Fruit fly (Drosophila melanogaster) whole organism, prepupa: Measurements from ENCODE around the gene CG34417.
A peak's percentile ranks its signal among the peaks of the same experiment; 100 is the strongest.

Source experiments
- CG10631 ChIP-seq: fragments of 200-800 bp; sonication (Bioruptor generic); optimal IDR thresholded peaks from 2 replicates; lab custom pipeline; 2016; ENCODE audit warnings: missing biosample characterization, missing genetic modification characterization
- CG10669 ChIP-seq: fragments of 200-800 bp; sonication (Bioruptor generic); optimal IDR thresholded peaks from 3 replicates; lab custom pipeline; 2018; ENCODE audit warnings: missing biosample characterization, mild to moderate bottlenecking, missing genetic modification characterization, moderate library complexity
- CG11294 ChIP-seq: fragments of 200-800 bp; sonication (Bioruptor generic); IDR thresholded peaks from 2 replicates; pipeline ENCODE4 v1.3.6; 2022; ENCODE audit warnings: missing biosample characterization, missing genetic modification characterization
- CG11762 ChIP-seq: fragments of 200-800 bp; sonication (Bioruptor generic); optimal IDR thresholded peaks from 3 replicates; lab custom pipeline; 2016; ENCODE audit warnings: missing biosample characterization, missing genetic modification characterization; ENCODE audit not compliant: insufficient read depth
- CG15336 ChIP-seq: fragments of 200-800 bp; sonication (Bioruptor generic); IDR thresholded peaks from 2 replicates; pipeline ENCODE4 v1.3.6; 2022; ENCODE audit warnings: missing biosample characterization, missing genetic modification characterization
- CG16779 ChIP-seq: fragments of 200-800 bp; sonication (Bioruptor generic); optimal IDR thresholded peaks from 3 replicates; lab custom pipeline; 2017; ENCODE audit warnings: missing biosample characterization, mild to moderate bottlenecking, missing genetic modification characterization
- CG3032 ChIP-seq: fragments of 200-800 bp; optimal IDR thresholded peaks from 2 replicates; lab custom pipeline; 2019; ENCODE audit warnings: missing biosample characterization, mild to moderate bottlenecking, missing genetic modification characterization, moderate library complexity
- CG31627 ChIP-seq: fragments of 200-800 bp; sonication (Bioruptor generic); optimal IDR thresholded peaks from 3 replicates; lab custom pipeline; 2016; ENCODE audit warnings: missing biosample characterization, missing genetic modification characterization
- CG32006 ChIP-seq: fragments of 200-800 bp; sonication (Bioruptor generic); optimal IDR thresholded peaks from 3 replicates; lab custom pipeline; 2017; ENCODE audit warnings: missing biosample characterization, mild to moderate bottlenecking, missing genetic modification characterization
- CG34406 ChIP-seq: fragments of 200-800 bp; sonication (Bioruptor generic); optimal IDR thresholded peaks from 3 replicates; lab custom pipeline; 2016; ENCODE audit warnings: missing biosample characterization, missing genetic modification characterization
- CG4318 ChIP-seq: fragments of 200-800 bp; sonication (Bioruptor generic); optimal IDR thresholded peaks from 3 replicates; lab custom pipeline; 2017; ENCODE audit warnings: missing biosample characterization, mild to moderate bottlenecking, missing genetic modification characterization
- CG6163 ChIP-seq: fragments of 200-800 bp; sonication (Bioruptor generic); IDR thresholded peaks from 3 replicates; pipeline ENCODE4 v1.3.6; 2022; ENCODE audit warnings: missing biosample characterization, missing genetic modification characterization
- CG6792 ChIP-seq: fragments of 200-800 bp; sonication (Bioruptor generic); optimal IDR thresholded peaks from 3 replicates; lab custom pipeline; 2016; ENCODE audit warnings: missing biosample characterization, missing genetic modification characterization
- CG6854 ChIP-seq: fragments of 200-800 bp; sonication (Bioruptor generic); optimal IDR thresholded peaks from 2 replicates; lab custom pipeline; 2017; ENCODE audit warnings: missing biosample characterization, mild to moderate bottlenecking, missing genetic modification characterization
- CG7368 ChIP-seq: fragments of 200-800 bp; sonication (Bioruptor generic); optimal IDR thresholded peaks from 3 replicates; lab custom pipeline; 2016; ENCODE audit warnings: missing biosample characterization, missing genetic modification characterization
- CG8119 ChIP-seq: fragments of 200-800 bp; sonication (Bioruptor generic); IDR thresholded peaks from 3 replicates; pipeline ENCODE4 v1.3.6; 2022; ENCODE audit warnings: missing biosample characterization, missing genetic modification characterization
- CG8319 ChIP-seq: fragments of 200-800 bp; sonication (Bioruptor generic); optimal IDR thresholded peaks from 3 replicates; lab custom pipeline; 2016; ENCODE audit warnings: missing biosample characterization, missing genetic modification characterization
- CG8632 ChIP-seq: fragments of 200-800 bp; sonication (Bioruptor generic); optimal IDR thresholded peaks from 3 replicates; lab custom pipeline; 2016; ENCODE audit warnings: missing biosample characterization, missing genetic modification characterization
- Eip75B ChIP-seq: fragments of 200-800 bp; sonication (Bioruptor generic); optimal IDR thresholded peaks from 3 replicates; lab custom pipeline; 2016; ENCODE audit warnings: missing biosample characterization, missing genetic modification characterization
- Eip78C ChIP-seq: fragments of 200-800 bp; sonication (Bioruptor generic); peaks from one replicate; lab custom pipeline; 2016; ENCODE audit warnings: missing biosample characterization, missing genetic modification characterization
- Ets96B ChIP-seq: fragments of 200-800 bp; optimal IDR thresholded peaks from 2 replicates; lab custom pipeline; 2019; ENCODE audit warnings: missing biosample characterization, mild to moderate bottlenecking, missing genetic modification characterization, moderate library complexity
- Gug ChIP-seq: fragments of 200-800 bp; sonication (Bioruptor generic); IDR thresholded peaks from 2 replicates; pipeline ENCODE4 v1.3.6; 2022; ENCODE audit warnings: missing biosample characterization, missing genetic modification characterization
- Hr38 ChIP-seq: sonication (Bioruptor generic); optimal IDR thresholded peaks from 2 replicates; lab custom pipeline; 2016; ENCODE audit warnings: missing biosample characterization, missing genetic modification characterization
- Hr39 ChIP-seq: fragments of 200-800 bp; sonication (Bioruptor generic); optimal IDR thresholded peaks from 2 replicates; lab custom pipeline; 2016; ENCODE audit warnings: missing biosample characterization, missing genetic modification characterization
- Hr4 ChIP-seq: fragments of 200-800 bp; sonication (Bioruptor generic); optimal IDR thresholded peaks from 3 replicates; lab custom pipeline; 2016; ENCODE audit warnings: missing biosample characterization, missing genetic modification characterization
- Met ChIP-seq: fragments of 200-800 bp; sonication (Bioruptor generic); optimal IDR thresholded peaks from 3 replicates; lab custom pipeline; 2016; ENCODE audit warnings: missing biosample characterization, missing genetic modification characterization
- OdsH ChIP-seq: fragments of 200-800 bp; sonication (Bioruptor generic); optimal IDR thresholded peaks from 3 replicates; lab custom pipeline; 2016; ENCODE audit warnings: missing biosample characterization, missing genetic modification characterization
- Smox ChIP-seq: fragments of 200-800 bp; sonication (Bioruptor generic); optimal IDR thresholded peaks from 3 replicates; lab custom pipeline; 2016; ENCODE audit warnings: missing biosample characterization, missing genetic modification characterization
- Sox15 ChIP-seq: fragments of 200-800 bp; sonication (Bioruptor generic); optimal IDR thresholded peaks from 3 replicates; lab custom pipeline; 2016; ENCODE audit warnings: missing biosample characterization, missing genetic modification characterization
- achi ChIP-seq: fragments of 200-800 bp; sonication (Bioruptor generic); optimal IDR thresholded peaks from 3 replicates; lab custom pipeline; 2016; ENCODE audit warnings: missing biosample characterization, missing genetic modification characterization
- acj6 ChIP-seq: fragments of 200-800 bp; sonication (Bioruptor generic); optimal IDR thresholded peaks from 3 replicates; lab custom pipeline; 2016; ENCODE audit warnings: missing biosample characterization, missing genetic modification characterization
- cyc ChIP-seq: fragments of 200-800 bp; sonication (Bioruptor generic); optimal IDR thresholded peaks from 3 replicates; lab custom pipeline; 2016; ENCODE audit warnings: missing biosample characterization, missing genetic modification characterization
- dac ChIP-seq: fragments of 200-800 bp; sonication (Bioruptor generic); optimal IDR thresholded peaks from 2 replicates; lab custom pipeline; 2017; ENCODE audit warnings: missing biosample characterization, mild to moderate bottlenecking, missing genetic modification characterization
- dsx ChIP-seq: fragments of 200-800 bp; optimal IDR thresholded peaks from 3 replicates; lab custom pipeline; 2019; ENCODE audit warnings: missing biosample characterization, mild to moderate bottlenecking, missing genetic modification characterization, moderate library complexity; ENCODE audit not compliant: poor library complexity, severe bottlenecking
- esn ChIP-seq: fragments of 200-800 bp; sonication (Bioruptor generic); optimal IDR thresholded peaks from 2 replicates; lab custom pipeline; 2016; ENCODE audit warnings: missing biosample characterization, mild to moderate bottlenecking, missing genetic modification characterization, moderate library complexity
- fd59A ChIP-seq: fragments of 200-800 bp; sonication (Bioruptor generic); optimal IDR thresholded peaks from 2 replicates; lab custom pipeline; 2017; ENCODE audit warnings: missing biosample characterization, mild to moderate bottlenecking, missing genetic modification characterization, missing genetic modification reagents
- fkh ChIP-seq: fragments of 200-800 bp; sonication (Bioruptor generic); optimal IDR thresholded peaks from 3 replicates; lab custom pipeline; 2017; ENCODE audit warnings: missing biosample characterization, mild to moderate bottlenecking, missing genetic modification characterization, moderate library complexity
- lz ChIP-seq: fragments of 200-800 bp; sonication (Bioruptor generic); optimal IDR thresholded peaks from 3 replicates; lab custom pipeline; 2016; ENCODE audit warnings: missing biosample characterization, missing genetic modification characterization
- net ChIP-seq: fragments of 200-800 bp; sonication (Bioruptor generic); optimal IDR thresholded peaks from 3 replicates; lab custom pipeline; 2016; ENCODE audit warnings: missing biosample characterization, missing genetic modification characterization
- pdm3 ChIP-seq: fragments of 200-800 bp; sonication (Bioruptor generic); optimal IDR thresholded peaks from 3 replicates; lab custom pipeline; 2016; ENCODE audit warnings: missing biosample characterization, missing genetic modification characterization
- salr ChIP-seq, 2 experiments: fragments of 200-800 bp; sonication (Bioruptor generic); optimal IDR thresholded peaks; 3 replicates each; lab custom pipeline; 2016 to 2018; ENCODE audit warnings: missing biosample characterization in 2 of 2, missing genetic modification characterization in 2 of 2, mild to moderate bottlenecking in 1 of 2
- spab ChIP-seq: fragments of 200-800 bp; sonication (Bioruptor generic); optimal IDR thresholded peaks from 2 replicates; lab custom pipeline; 2017; ENCODE audit warnings: missing biosample characterization, mild to moderate bottlenecking, missing genetic modification characterization, missing genetic modification reagents
- ss ChIP-seq, 2 experiments: fragments of 200-800 bp; sonication (Bioruptor generic); optimal IDR thresholded peaks; 2 replicates in 1 of 2; 3 replicates in 1 of 2; lab custom pipeline; 2017 to 2018; ENCODE audit warnings: mild to moderate bottlenecking in 2 of 2, missing biosample characterization in 2 of 2, missing genetic modification characterization in 2 of 2, moderate library complexity in 1 of 2
- svp ChIP-seq: fragments of 200-800 bp; sonication (Bioruptor generic); peaks from one replicate; lab custom pipeline; 2016; ENCODE audit warnings: missing biosample characterization, missing genetic modification characterization
- topi ChIP-seq: fragments of 200-800 bp; sonication (Bioruptor generic); optimal IDR thresholded peaks from 3 replicates; lab custom pipeline; 2016; ENCODE audit warnings: missing biosample characterization, missing genetic modification characterization
- vri ChIP-seq: fragments of 200-800 bp; sonication (Bioruptor generic); optimal IDR thresholded peaks from 3 replicates; lab custom pipeline; 2016; ENCODE audit warnings: missing biosample characterization, mild to moderate bottlenecking, missing genetic modification characterization

Gene CG34417

dm6 chrX:6524217-6524616, 16.4 kb upstream of the CG34417 start, which contains the start of the genes CG42340 and CG3918 (continued):
- TF ChIP-seq net (GFP tag; lab: Kevin White, UChicago) (no peak), Hr38 (GFP tag; lab: Kevin White, UChicago) (no peak)

dm6 chrX:6527680-6528079, 12.9 kb upstream of the CG34417 start, which contains the start of gene CG3342:
TSS of gene CG3342 (minus strand) at chrX:6527888.
- TF ChIP-seq Hr39 (no peak), ss (GFP tag; optimal IDR thresholded peaks at IDR 0.05; lab: Kevin White, UChicago) (no peak), CG8119 (GFP tag; lab: Robert Waterston, UW) (no peak), Gug (no peak), dac (GFP tag; lab: Kevin White, UChicago) (no peak), CG6792 (GFP tag; lab: Kevin White, UChicago) (no peak), CG11762 (no peak), Ets96B (no peak), svp (GFP tag; lab: Kevin White, UChicago) (peak; percentile 47), net (GFP tag; lab: Kevin White, UChicago) (no peak), vri (GFP tag; lab: Kevin White, UChicago) (no peak), lz (no peak), Met (GFP tag; lab: Kevin White, UChicago) (no peak), CG11294 (GFP tag; lab: Robert Waterston, UW) (no peak), achi (no peak), Eip78C (GFP tag; lab: Kevin White, UChicago) (peak; percentile 34)

dm6 chrX:6528508-6528998, 12.0 kb upstream of the CG34417 start, which contains the start of gene Agxt:
TSS of gene Agxt (plus strand) at chrX:6528948.
- TF ChIP-seq CG34406 = peak; percentile 33
- peak; percentile 42 for TF ChIP-seq CG10631 (GFP tag; lab: Kevin White, UChicago)
- peak; percentile 40; the same call in 1 of the 2 replicates for TF ChIP-seq CG15336
- TF ChIP-seq esn (GFP tag; lab: Kevin White, UChicago) = peak; percentile 37
- peak in 1 of 2 experiments; percentile 13 for TF ChIP-seq salr (GFP tag; optimal IDR thresholded peaks at IDR 0.05; lab: Kevin White, UChicago)
- peak; percentile 31 for TF ChIP-seq spab (GFP tag; lab: Kevin White, UChicago)
- TF ChIP-seq Hr39 = peak; percentile 56
- TF ChIP-seq net (GFP tag; lab: Kevin White, UChicago) = peak; percentile 49
- TF ChIP-seq CG3032 = peak; percentile 46
- no peak for TF ChIP-seq fkh (GFP tag; lab: Kevin White, UChicago)
- peak; percentile 37 for TF ChIP-seq CG8632 (GFP tag; lab: Kevin White, UChicago)
- no peak for TF ChIP-seq Met (GFP tag; lab: Kevin White, UChicago)
- peak; percentile 29 for TF ChIP-seq Hr4 (GFP tag; lab: Kevin White, UChicago)
- TF ChIP-seq CG32006 = peak; percentile 45
- TF ChIP-seq CG6854 = no peak
- peak; percentile 52 for TF ChIP-seq dsx (GFP tag; lab: Kevin White, UChicago)
- TF ChIP-seq CG4318 (GFP tag; lab: Kevin White, UChicago) = no peak
- peak; percentile 4 for TF ChIP-seq CG11762
- peak; percentile 42 for TF ChIP-seq Eip75B (GFP tag; lab: Kevin White, UChicago)
- TF ChIP-seq CG7368 (GFP tag; lab: Kevin White, UChicago) = peak; percentile 51
- TF ChIP-seq CG11294 (GFP tag; lab: Robert Waterston, UW) = no peak
- 0 out of 2 replicates have a peak, but pooled peaks have one; percentile 28 for TF ChIP-seq Gug
- TF ChIP-seq CG6163 (GFP tag; lab: Robert Waterston, UW) = peak; percentile 50; the same call in 1 of the 3 replicates
- TF ChIP-seq CG8319 (GFP tag; lab: Kevin White, UChicago) = peak; percentile 29
- peak; percentile 42 for TF ChIP-seq topi (GFP tag; lab: Kevin White, UChicago)
- TF ChIP-seq Hr38 (GFP tag; lab: Kevin White, UChicago) = no peak
- TF ChIP-seq cyc (GFP tag; lab: Kevin White, UChicago) = peak; percentile 45
- peak; percentile 59 for TF ChIP-seq CG10669 (GFP tag; lab: Kevin White, UChicago)
- TF ChIP-seq acj6 (GFP tag; lab: Kevin White, UChicago) = peak; percentile 53
- TF ChIP-seq pdm3 (GFP tag; lab: Kevin White, UChicago) = peak; percentile 61
- TF ChIP-seq OdsH (GFP tag; lab: Kevin White, UChicago) = peak; percentile 34
- TF ChIP-seq Smox (GFP tag; lab: Kevin White, UChicago) = peak; percentile 21
- peak; percentile 59 for TF ChIP-seq CG6792 (GFP tag; lab: Kevin White, UChicago)
- TF ChIP-seq fd59A (GFP tag; lab: Kevin White, UChicago) = peak; percentile 20
- no peak for TF ChIP-seq CG16779 (tag; lab: Kevin White, UChicago)
- peak; percentile 32 for TF ChIP-seq lz
- TF ChIP-seq achi = peak; percentile 42
- peak; percentile 45 for TF ChIP-seq CG31627
- no peak for TF ChIP-seq Sox15 (GFP tag; lab: Kevin White, UChicago)
- TF ChIP-seq svp (GFP tag; lab: Kevin White, UChicago) = peak; percentile 75
